Worm (Caenorhabditis elegans): ENCODE results near the gene F16H6.7.

Gene F16H6.7

DNA sequence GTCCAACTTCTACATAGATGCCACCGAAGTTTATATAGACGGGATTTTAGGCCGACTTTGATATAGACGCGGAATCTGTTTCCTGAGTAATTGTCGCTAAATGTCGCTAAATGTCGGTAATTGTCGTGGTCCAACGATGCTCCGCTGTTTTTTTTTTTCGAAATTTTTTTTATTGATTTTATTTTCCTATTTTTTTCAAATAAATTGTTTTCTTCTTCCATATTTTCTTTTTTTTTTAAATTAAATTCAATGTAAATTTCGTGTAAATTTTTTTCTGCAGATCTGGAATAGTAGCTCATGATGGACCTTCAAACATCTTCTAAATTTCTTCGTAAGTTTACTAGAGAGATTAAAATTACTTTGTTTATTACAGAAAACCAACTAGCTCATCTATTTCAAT, 24.1 kb downstream of the F16H6.7 start, which contains the start of gene C31G12.3:
TSS of gene C31G12.3 (plus strand) at position 301 of the 400 bp plus-strand sequence.
- no peak for TF ChIP-seq madf-2 (tag; optimal IDR thresholded peaks at IDR 0.05)
- no peak for TF ChIP-seq C08G9.2 (tag; optimal IDR thresholded peaks at IDR 0.05)
- TF ChIP-seq K02D7.2 (tag; optimal IDR thresholded peaks at IDR 0.05), result no peak

- TF ChIP-seq pha-4 (tag; optimal IDR thresholded peaks at IDR 0.05) (no peak), unc-42 (tag; optimal IDR thresholded peaks at IDR 0.05) (no peak), hlh-13 (GFP tag; optimal IDR thresholded peaks at IDR 0.05) (no peak), npax-4 (tag; optimal IDR thresholded peaks at IDR 0.05) (no peak), Y22D7AL.16 (tag; optimal IDR thresholded peaks at IDR 0.05) (no peak), fkh-6 (tag; optimal IDR thresholded peaks at IDR 0.05) (no peak), tbx-2 (tag; optimal IDR thresholded peaks at IDR 0.05) (no peak), ceh-24 (tag; optimal IDR thresholded peaks at IDR 0.05) (no peak), pros-1 (tag; optimal IDR thresholded peaks at IDR 0.05) (no peak)
Measured at ce11 chrV:18179663-18180062, 29.3 kb downstream of the F16H6.7 start, which contains the start of gene C31G12.1. Gene C31G12.1, plus strand, starts transcription at chrV:18179963.

ce11 chrV:18178659-18179058, 30.3 kb downstream of the F16H6.7 start, which contains the start of gene C31G12.4:
Gene C31G12.4, minus strand, starts transcription at chrV:18178759.
- TF ChIP-seq ztf-16 (tag; optimal IDR thresholded peaks at IDR 0.05), result no peak
- no peak for TF ChIP-seq dmd-4 (tag; optimal IDR thresholded peaks at IDR 0.05; ENCODE audit: borderline replicate concordance)
- no peak for TF ChIP-seq pros-1 (tag; optimal IDR thresholded peaks at IDR 0.05)
- TF ChIP-seq nhr-232 (tag; optimal IDR thresholded peaks at IDR 0.05), result no peak
- TF ChIP-seq npax-4 (tag; optimal IDR thresholded peaks at IDR 0.05), result no peak
- no peak for TF ChIP-seq sox-4 (tag; optimal IDR thresholded peaks at IDR 0.05)
- TF ChIP-seq unc-55 (GFP tag; optimal IDR thresholded peaks at IDR 0.05), result no peak
- TF ChIP-seq tbx-7 (tag; optimal IDR thresholded peaks at IDR 0.05), result no peak
- no peak for TF ChIP-seq sox-2 (GFP tag; IDR thresholded peaks at IDR 0.05)
- TF ChIP-seq ceh-2 (tag; optimal IDR thresholded peaks at IDR 0.05), result no peak
- no peak for TF ChIP-seq ceh-6 (GFP tag; optimal IDR thresholded peaks at IDR 0.05)
- no peak for TF ChIP-seq K09A11.1 (tag; optimal IDR thresholded peaks at IDR 0.05; ENCODE audit: insufficient read depth)

DNA sequence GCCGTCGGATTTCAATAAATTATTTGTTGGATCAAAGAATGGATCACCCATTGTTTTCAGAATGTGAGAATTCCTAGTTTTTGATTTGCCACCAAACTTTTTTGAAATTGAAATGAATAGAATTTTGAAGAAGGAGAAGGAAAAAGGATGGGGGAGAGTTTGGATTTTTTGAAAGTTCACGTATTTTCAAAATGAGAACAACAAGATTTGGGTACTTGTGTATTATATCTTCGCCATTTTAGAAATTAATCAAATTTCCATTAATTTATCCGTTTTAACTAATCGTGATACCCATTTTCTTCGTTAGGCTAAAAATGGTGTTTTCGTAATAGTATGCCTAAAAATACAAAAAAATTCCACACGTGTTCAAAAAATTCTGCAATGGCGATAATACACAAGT, 37.4 kb downstream of the F16H6.7 start, which contains the start of gene C14A6.8:
TSS of gene C14A6.8 (minus strand) at position 101 of the 400 bp plus-strand sequence.
- TF ChIP-seq npax-4 (tag; optimal IDR thresholded peaks at IDR 0.05), result no peak
- TF ChIP-seq ceh-48 (tag; optimal IDR thresholded peaks at IDR 0.05), result no peak
- no peak for TF ChIP-seq sox-2 (GFP tag; IDR thresholded peaks at IDR 0.05)
- no peak for TF ChIP-seq nfya-1 (tag; optimal IDR thresholded peaks at IDR 0.05)
- no peak for TF ChIP-seq zip-5 (tag; optimal IDR thresholded peaks at IDR 0.05)
- TF ChIP-seq rnt-1 (tag; optimal IDR thresholded peaks at IDR 0.05), result no peak

DNA sequence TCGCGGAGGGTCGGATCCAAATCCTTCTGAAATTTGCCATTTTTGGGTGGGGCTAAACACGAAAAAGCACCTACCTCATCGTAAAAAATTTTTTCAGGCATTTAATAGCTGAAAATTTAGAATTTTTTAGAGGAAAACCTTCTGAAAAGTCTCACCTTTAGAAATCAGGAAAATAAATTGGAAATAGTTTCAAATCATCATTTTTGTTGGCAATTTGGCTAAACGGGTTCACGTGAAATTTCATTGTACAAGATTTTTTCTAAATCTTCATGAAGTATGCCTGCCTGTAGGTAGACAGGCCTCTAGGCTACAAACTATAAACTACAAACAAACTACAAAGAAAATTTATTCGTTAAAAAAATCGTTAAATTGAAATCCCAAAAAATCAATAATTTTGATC, 40.7 kb downstream of the F16H6.7 start, which contains the start of gene C14A6.7:
TSS of gene C14A6.7 (minus strand) at position 101 of the 400 bp plus-strand sequence.
- TF ChIP-seq nhr-11 (tag; optimal IDR thresholded peaks at IDR 0.05) (no peak), zip-5 (tag; optimal IDR thresholded peaks at IDR 0.05) (no peak), ceh-31 (tag; optimal IDR thresholded peaks at IDR 0.05) (no peak), ets-4 (tag; optimal IDR thresholded peaks at IDR 0.05) (no peak), gmeb-2 (tag; optimal IDR thresholded peaks at IDR 0.05) (no peak), sdc-2 (tag; optimal IDR thresholded peaks at IDR 0.05) (no peak), ceh-9 (tag; optimal IDR thresholded peaks at IDR 0.05) (no peak), unc-55 (GFP tag; optimal IDR thresholded peaks at IDR 0.05) (no peak), lin-11 (tag; optimal IDR thresholded peaks at IDR 0.05) (no peak), ceh-19 (GFP tag; optimal IDR thresholded peaks at IDR 0.05) (no peak), dve-1 (tag; optimal IDR thresholded peaks at IDR 0.05) (no peak), ztf-16 (tag; optimal IDR thresholded peaks at IDR 0.05) (no peak), ceh-34 (tag; optimal IDR thresholded peaks at IDR 0.05) (no peak), pha-2 (tag; optimal IDR thresholded peaks at IDR 0.05) (no peak), rnt-1 (tag; optimal IDR thresholded peaks at IDR 0.05) (no peak), hlh-30 (tag; optimal IDR thresholded peaks at IDR 0.05; ENCODE audit: insufficient read depth) (no peak), pros-1 (tag; optimal IDR thresholded peaks at IDR 0.05) (no peak), fax-1 (tag; optimal IDR thresholded peaks at IDR 0.05) (no peak)

Measured in whole organism, late embryonic.